Worm (Caenorhabditis elegans): ENCODE measurements around the gene F22E5.6.
"Not testable (repeated sequence)": the region's sequence is repeated elsewhere in the genome, so short reads cannot be mapped to it uniquely, and the experiment has no call there.

- TF ChIP-seq swsn-7, lin-39, nhr-12 (tag; optimal IDR thresholded peaks at IDR 0.05): not testable (repeated sequence)
Observed at ce11 chrII:2665081-2665480, 15.4 kb downstream of the F22E5.6 start, which contains the start of gene F22E5.2.

All from whole organism, L1 larva.